Worm (Caenorhabditis elegans) whole organism, young adult: Measurements from ENCODE around the gene C49C3.8.

Source experiments
- B0261.1 ChIP-seq: sonication (generic microtip); optimal IDR thresholded peaks from 2 replicates; lab custom pipeline; 2016; ENCODE audit warnings: mild to moderate bottlenecking, missing genetic modification characterization, moderate library complexity, missing compliant biosample characterization
- B0336.3 ChIP-seq: fragments of 200-800 bp; sonication (Bioruptor generic); IDR thresholded peaks from 2 replicates; pipeline ENCODE4 v1.3.6; 2022; ENCODE audit warnings: missing genetic modification characterization, missing compliant biosample characterization
- C06A6.2 ChIP-seq: fragments of 200-800 bp; sonication (Bioruptor generic); conservative IDR thresholded peaks from 2 replicates; pipeline ENCODE4 v1.3.6; 2022; ENCODE audit warnings: missing genetic modification characterization, missing compliant biosample characterization
- F23B12.7 ChIP-seq: sonication (generic microtip); optimal IDR thresholded peaks from 2 replicates; lab custom pipeline; 2017; ENCODE audit warnings: missing genetic modification characterization, mild to moderate bottlenecking, missing compliant biosample characterization, antibody characterized with exemption, moderate library complexity; ENCODE audit not compliant: insufficient read depth
- F39B2.1 ChIP-seq: fragments of 200-800 bp; sonication (Bioruptor generic); IDR thresholded peaks from 2 replicates; pipeline ENCODE4 v1.3.6; 2022; ENCODE audit warnings: missing genetic modification reagents, missing genetic modification characterization, missing compliant biosample characterization
- akir-1 ChIP-seq: fragments of 200-800 bp; sonication (Bioruptor generic); optimal IDR thresholded peaks from 2 replicates; lab custom pipeline; 2018; ENCODE audit warnings: mild to moderate bottlenecking, missing genetic modification characterization, moderate library complexity, missing compliant biosample characterization
- aptf-2 ChIP-seq: fragments of 200-800 bp; sonication (Bioruptor generic); conservative IDR thresholded peaks from 2 replicates; pipeline ENCODE4 v1.3.6; 2022; ENCODE audit warnings: missing genetic modification reagents, missing genetic modification characterization, missing compliant biosample characterization
- atf-7 ChIP-seq: sonication (generic microtip); optimal IDR thresholded peaks from 2 replicates; lab custom pipeline; 2017; ENCODE audit warnings: mild to moderate bottlenecking, missing genetic modification characterization, missing compliant biosample characterization
- athp-1 ChIP-seq: sonication (generic microtip); optimal IDR thresholded peaks from 2 replicates; lab custom pipeline; 2017; ENCODE audit warnings: mild to moderate bottlenecking, missing genetic modification characterization, missing compliant biosample characterization
- attf-6 ChIP-seq: fragments of 200-800 bp; sonication (Bioruptor generic); IDR thresholded peaks from 2 replicates; pipeline ENCODE4 v1.3.6; 2022; ENCODE audit warnings: missing genetic modification reagents, missing genetic modification characterization, missing compliant biosample characterization
- bed-1 ChIP-seq: fragments of 200-800 bp; sonication (Bioruptor generic); IDR thresholded peaks from 2 replicates; pipeline ENCODE4 v1.3.6; 2022; ENCODE audit warnings: missing genetic modification reagents, missing genetic modification characterization, missing compliant biosample characterization
- cebp-1 ChIP-seq, 2 experiments: fragments of 200-800 bp in 1 of 2; sonication (Bioruptor generic) in 1 of 2; sonication (generic microtip) in 1 of 2; IDR thresholded peaks in 1 of 2; optimal IDR thresholded peaks in 1 of 2; 2 replicates each; pipeline versions ENCODE4 v1.3.6 to Lab custom; 2017 to 2022; ENCODE audit warnings: missing compliant biosample characterization in 2 of 2, missing genetic modification characterization in 2 of 2, mild to moderate bottlenecking in 1 of 2, missing genetic modification reagents in 1 of 2, moderate library complexity in 1 of 2
- ceh-27 ChIP-seq: fragments of 200-800 bp; sonication (Bioruptor generic); optimal IDR thresholded peaks from 2 replicates; lab custom pipeline; 2018; ENCODE audit warnings: mild to moderate bottlenecking, missing genetic modification characterization, moderate library complexity, missing compliant biosample characterization
- ceh-40 ChIP-seq: fragments of 200-800 bp; sonication (Bioruptor generic); IDR thresholded peaks from 2 replicates; pipeline ENCODE4 v1.3.6; 2022; ENCODE audit warnings: missing genetic modification characterization, missing compliant biosample characterization
- ceh-79 ChIP-seq: sonication (generic microtip); optimal IDR thresholded peaks from 2 replicates; lab custom pipeline; 2017; ENCODE audit warnings: mild to moderate bottlenecking, missing genetic modification characterization, missing compliant biosample characterization
- ceh-91 ChIP-seq: fragments of 200-800 bp; sonication (Bioruptor generic); IDR thresholded peaks from 2 replicates; pipeline ENCODE4 v1.3.6; 2022; ENCODE audit warnings: missing genetic modification reagents, missing genetic modification characterization, missing compliant biosample characterization
- dpff-1 ChIP-seq: sonication (generic microtip); optimal IDR thresholded peaks from 2 replicates; lab custom pipeline; 2017; ENCODE audit warnings: mild to moderate bottlenecking, missing genetic modification characterization, missing compliant biosample characterization
- efl-1 ChIP-seq: fragments of 150-350 bp; optimal IDR thresholded peaks from 2 replicates; lab custom pipeline; 2014; ENCODE audit warnings: missing biosample characterization, missing genetic modification reagents, missing genetic modification characterization
- egl-44 ChIP-seq: fragments of 200-800 bp; sonication (Bioruptor generic); IDR thresholded peaks from 2 replicates; pipeline ENCODE4 v1.3.6; 2022; ENCODE audit warnings: missing genetic modification reagents, missing genetic modification characterization, missing compliant biosample characterization
- egrh-3 ChIP-seq: fragments of 200-800 bp; sonication (Bioruptor generic); IDR thresholded peaks from 2 replicates; pipeline ENCODE4 v1.3.6; 2022; ENCODE audit warnings: missing genetic modification reagents, missing genetic modification characterization, missing compliant biosample characterization
- ekl-4 ChIP-seq: fragments of 200-800 bp; sonication (Bioruptor generic); IDR thresholded peaks from 2 replicates; pipeline ENCODE4 v1.3.6; 2022; ENCODE audit warnings: missing genetic modification reagents, missing genetic modification characterization, missing compliant biosample characterization
- fkh-3 ChIP-seq: sonication (generic microtip); optimal IDR thresholded peaks from 2 replicates; lab custom pipeline; 2016; ENCODE audit warnings: mild to moderate bottlenecking, missing genetic modification characterization, missing compliant biosample characterization
- hsf-1 ChIP-seq: fragments of 200-800 bp; sonication (Bioruptor generic); IDR thresholded peaks from 2 replicates; pipeline ENCODE4 v1.3.6; 2022; ENCODE audit warnings: missing genetic modification reagents, missing genetic modification characterization, missing compliant biosample characterization
- lin-26 ChIP-seq: fragments of 200-800 bp; sonication (Bioruptor generic); IDR thresholded peaks from 2 replicates; pipeline ENCODE4 v1.3.6; 2022; ENCODE audit warnings: missing genetic modification reagents, missing genetic modification characterization, missing compliant biosample characterization
- lin-40 ChIP-seq: sonication (generic microtip); optimal IDR thresholded peaks from 2 replicates; lab custom pipeline; 2016; ENCODE audit warnings: missing genetic modification characterization, mild to moderate bottlenecking, missing compliant biosample characterization, missing genotype, missing genetic modification reagents
- lin-54 ChIP-seq: fragments of 200-800 bp; sonication (Bioruptor generic); optimal IDR thresholded peaks from 2 replicates; lab custom pipeline; 2018; ENCODE audit warnings: mild to moderate bottlenecking, missing genetic modification characterization, missing compliant biosample characterization
- lsl-1 ChIP-seq: fragments of 200-800 bp; sonication (Bioruptor generic); optimal IDR thresholded peaks from 2 replicates; lab custom pipeline; 2018; ENCODE audit warnings: mild to moderate bottlenecking, missing genetic modification characterization, moderate library complexity, missing compliant biosample characterization
- madf-6 ChIP-seq: fragments of 200-800 bp; sonication (Bioruptor generic); IDR thresholded peaks from 2 replicates; pipeline ENCODE4 v1.3.6; 2022; ENCODE audit warnings: missing genetic modification reagents, missing genetic modification characterization, missing compliant biosample characterization
- madf-8 ChIP-seq: fragments of 200-800 bp; sonication (Bioruptor generic); conservative IDR thresholded peaks from 2 replicates; pipeline ENCODE4 v1.3.6; 2022; ENCODE audit warnings: missing genetic modification reagents, missing genetic modification characterization, missing compliant biosample characterization
- nfyb-1 ChIP-seq: fragments of 200-800 bp; sonication (Bioruptor generic); IDR thresholded peaks from 2 replicates; pipeline ENCODE4 v1.3.6; 2022; ENCODE audit warnings: missing genetic modification reagents, missing genetic modification characterization, missing compliant biosample characterization
- nhr-120 ChIP-seq: fragments of 200-800 bp; sonication (Bioruptor generic); IDR thresholded peaks from 2 replicates; pipeline ENCODE4 v1.3.6; 2022; ENCODE audit warnings: missing genetic modification characterization, missing compliant biosample characterization
- nhr-179 ChIP-seq: sonication (generic microtip); optimal IDR thresholded peaks from 2 replicates; lab custom pipeline; 2016; ENCODE audit warnings: mild to moderate bottlenecking, missing genetic modification characterization, missing compliant biosample characterization
- nhr-80 ChIP-seq: sonication (generic microtip); optimal IDR thresholded peaks from 2 replicates; lab custom pipeline; 2016; ENCODE audit warnings: missing genetic modification characterization, missing compliant biosample characterization
- pbrm-1 ChIP-seq: fragments of 200-800 bp; sonication (Bioruptor generic); IDR thresholded peaks from 2 replicates; pipeline ENCODE4 v1.3.6; 2022; ENCODE audit warnings: missing genetic modification reagents, missing genetic modification characterization, missing compliant biosample characterization
- pha-4 ChIP-seq: fragments of 150-350 bp; sonication (generic microtip); optimal IDR thresholded peaks from 2 replicates; lab custom pipeline; 2014; ENCODE audit warnings: missing biosample characterization, missing genetic modification reagents, missing genetic modification characterization
- rcor-1 ChIP-seq: fragments of 200-800 bp; sonication (Bioruptor generic); IDR thresholded peaks from 2 replicates; pipeline ENCODE4 v1.3.6; 2022; ENCODE audit warnings: missing genetic modification reagents, missing genetic modification characterization, missing compliant biosample characterization
- rec-8 ChIP-seq, 2 experiments: sonication (generic microtip); optimal IDR thresholded peaks; 2 replicates each; lab custom pipeline; 2016; ENCODE audit warnings: mild to moderate bottlenecking in 2 of 2, missing genetic modification characterization in 2 of 2, missing genetic modification reagents in 2 of 2, missing genotype in 2 of 2, missing biosample characterization in 1 of 2, missing compliant biosample characterization in 1 of 2, moderate library complexity in 1 of 2
- repo-1 ChIP-seq: sonication (generic microtip); optimal IDR thresholded peaks from 2 replicates; lab custom pipeline; 2017; ENCODE audit warnings: mild to moderate bottlenecking, missing genetic modification characterization, missing compliant biosample characterization
- sea-2 ChIP-seq: fragments of 200-800 bp; sonication (Bioruptor generic); IDR thresholded peaks from 2 replicates; pipeline ENCODE4 v1.3.6; 2022; ENCODE audit warnings: missing genetic modification characterization, missing compliant biosample characterization
- snpc-1.3 ChIP-seq: sonication (generic microtip); optimal IDR thresholded peaks from 2 replicates; lab custom pipeline; 2017; ENCODE audit warnings: missing genetic modification characterization, mild to moderate bottlenecking, missing compliant biosample characterization, antibody characterized with exemption, moderate library complexity, missing genotype, missing genetic modification reagents; ENCODE audit not compliant: insufficient read depth
- snpc-3.4 ChIP-seq: sonication (generic microtip); optimal IDR thresholded peaks from 2 replicates; lab custom pipeline; 2017; ENCODE audit warnings: missing genetic modification characterization, mild to moderate bottlenecking, missing compliant biosample characterization, antibody characterized with exemption, moderate library complexity, missing genotype, missing genetic modification reagents
- snpc-4 ChIP-seq, 5 experiments: fragments of 150-350 bp in 1 of 5; sonication (generic microtip) in 4 of 5; optimal IDR thresholded peaks; 2 replicates each; lab custom pipeline; 2014 to 2018; ENCODE audit warnings: missing genetic modification characterization in 5 of 5, missing biosample characterization in 3 of 5, antibody characterized with exemption in 2 of 5, mild to moderate bottlenecking in 2 of 5, missing compliant biosample characterization in 2 of 5, missing genotype in 2 of 5, moderate library complexity in 2 of 5, missing genetic modification reagents in 1 of 5
- tbp1 ChIP-seq: fragments of 200-800 bp; sonication (Bioruptor generic); optimal IDR thresholded peaks from 2 replicates; lab custom pipeline; 2018; ENCODE audit warnings: mild to moderate bottlenecking, missing genetic modification characterization, missing compliant biosample characterization
- unc-130 ChIP-seq: sonication (generic microtip); optimal IDR thresholded peaks from 2 replicates; lab custom pipeline; 2016; ENCODE audit warnings: missing genetic modification reagents, missing genetic modification characterization, missing compliant biosample characterization
- unc-62 ChIP-seq: fragments of 150-350 bp; optimal IDR thresholded peaks from 2 replicates; lab custom pipeline; 2014; ENCODE audit warnings: missing biosample characterization, missing genetic modification reagents, missing genetic modification characterization
- xnd-1 ChIP-seq: sonication (generic microtip); optimal IDR thresholded peaks from 2 replicates; lab custom pipeline; 2016; ENCODE audit warnings: missing genotype, missing genetic modification reagents, missing genetic modification characterization, missing compliant biosample characterization

The C49C3.8 gene

ce11 chrIV:17335031-17335430, at the start of gene C49C3.8:
Gene C49C3.8, plus strand, starts transcription at chrIV:17335203.
- no peak for TF ChIP-seq B0261.1 (tag; lab: Kevin White, UChicago)
- TF ChIP-seq xnd-1 (tag; lab: Kevin White, UChicago) = no peak
- no peak for TF ChIP-seq lin-54 (GFP tag; lab: Kevin White, UChicago)
- TF ChIP-seq ekl-4 (GFP tag; lab: Robert Waterston, UW) = no peak
- no peak for TF ChIP-seq nhr-179
- TF ChIP-seq akir-1 (GFP tag; lab: Kevin White, UChicago) = no peak
- no peak for TF ChIP-seq aptf-2 (GFP tag; lab: Robert Waterston, UW)
- TF ChIP-seq F23B12.7 (tag; lab: Kevin White, UChicago) = no peak
- no peak for TF ChIP-seq F39B2.1 (GFP tag; lab: Robert Waterston, UW)
- TF ChIP-seq lin-26 = no peak
- TF ChIP-seq C06A6.2 (GFP tag; lab: Robert Waterston, UW) = no peak
- no peak for TF ChIP-seq ceh-79

- no peak for TF ChIP-seq ceh-40 (GFP tag; lab: Robert Waterston, UW)
- no peak for TF ChIP-seq sea-2 (GFP tag; lab: Robert Waterston, UW)
- no peak for TF ChIP-seq lin-26
- no peak for TF ChIP-seq lsl-1 (GFP tag; lab: Kevin White, UChicago)
- no peak for TF ChIP-seq akir-1 (GFP tag; lab: Kevin White, UChicago)
- no peak for TF ChIP-seq nhr-120 (GFP tag; lab: Robert Waterston, UW)
- no peak for TF ChIP-seq efl-1 (GFP tag; lab: Kevin White, UChicago)
- TF ChIP-seq repo-1 (tag; lab: Kevin White, UChicago) = no peak
- no peak for TF ChIP-seq rcor-1 (GFP tag; lab: Robert Waterston, UW)
- no peak for TF ChIP-seq nfyb-1
- no peak for TF ChIP-seq bed-1 (GFP tag; lab: Robert Waterston, UW)
- no peak for TF ChIP-seq pbrm-1 (GFP tag; lab: Robert Waterston, UW)
- TF ChIP-seq tbp1 (GFP tag; lab: Kevin White, UChicago) = no peak
- TF ChIP-seq athp-1 = no peak
- no peak for TF ChIP-seq nhr-80 (tag; lab: Kevin White, UChicago)
- no peak for TF ChIP-seq F39B2.1 (GFP tag; lab: Robert Waterston, UW)
- no peak for TF ChIP-seq unc-62 (GFP tag; lab: Kevin White, UChicago)
- no peak for TF ChIP-seq ceh-91 (GFP tag; lab: Robert Waterston, UW)
- TF ChIP-seq hsf-1 (GFP tag; lab: Robert Waterston, UW) = peak; percentile 50; the same call in 1 of the 2 replicates
- no peak for TF ChIP-seq pha-4 (tag; lab: Kevin White, UChicago)
- no peak for TF ChIP-seq egrh-3 (GFP tag; lab: Robert Waterston, UW)
- TF ChIP-seq dpff-1 (tag; lab: Kevin White, UChicago) = no peak
- no peak for TF ChIP-seq unc-130 (GFP tag; lab: Kevin White, UChicago)
- TF ChIP-seq snpc-4 (GFP tag; optimal IDR thresholded peaks at IDR 0.05; lab: Kevin White, UChicago) = no peak
- TF ChIP-seq snpc-4 (tag; optimal IDR thresholded peaks at IDR 0.05; lab: Kevin White, UChicago) = peak in 1 of 4 experiments; percentile 31
- no peak for TF ChIP-seq egl-44 (GFP tag; lab: Robert Waterston, UW)
- no peak for TF ChIP-seq B0336.3 (GFP tag; lab: Robert Waterston, UW)
- 0 out of 2 replicates have a peak, but pooled peaks have one; percentile 54 for TF ChIP-seq attf-6 (GFP tag; lab: Robert Waterston, UW)
- TF ChIP-seq madf-8 (GFP tag; lab: Robert Waterston, UW) = no peak
- no peak for TF ChIP-seq snpc-3.4 (tag; lab: Kevin White, UChicago)
- no peak for TF ChIP-seq cebp-1 (GFP tag; IDR thresholded peaks at IDR 0.05; lab: Robert Waterston, UW)
- TF ChIP-seq cebp-1 (tag; optimal IDR thresholded peaks at IDR 0.05; lab: Kevin White, UChicago) = peak; percentile 84
- TF ChIP-seq snpc-1.3 (tag; lab: Kevin White, UChicago) = no peak
- no peak for TF ChIP-seq fkh-3
- no peak for TF ChIP-seq rec-8 (tag; optimal IDR thresholded peaks at IDR 0.05; lab: Kevin White, UChicago)
- TF ChIP-seq madf-6 = no peak
- TF ChIP-seq ceh-27 (GFP tag; lab: Kevin White, UChicago) = no peak
- no peak for TF ChIP-seq lin-54 (GFP tag; lab: Kevin White, UChicago)
- TF ChIP-seq B0261.1 (tag; lab: Kevin White, UChicago) = no peak
- TF ChIP-seq atf-7 = peak; percentile 30
- peak; percentile 33 for TF ChIP-seq lin-40 (tag; lab: Kevin White, UChicago)
These were observed 49.7 kb upstream of the C49C3.8 start for ce11 chrIV:17285263-17285662.
